Worm (Caenorhabditis elegans): Measurements from ENCODE around the gene Y39H10B.3.
A peak's percentile ranks its signal among the peaks of the same experiment; 100 is the strongest.

DNA sequence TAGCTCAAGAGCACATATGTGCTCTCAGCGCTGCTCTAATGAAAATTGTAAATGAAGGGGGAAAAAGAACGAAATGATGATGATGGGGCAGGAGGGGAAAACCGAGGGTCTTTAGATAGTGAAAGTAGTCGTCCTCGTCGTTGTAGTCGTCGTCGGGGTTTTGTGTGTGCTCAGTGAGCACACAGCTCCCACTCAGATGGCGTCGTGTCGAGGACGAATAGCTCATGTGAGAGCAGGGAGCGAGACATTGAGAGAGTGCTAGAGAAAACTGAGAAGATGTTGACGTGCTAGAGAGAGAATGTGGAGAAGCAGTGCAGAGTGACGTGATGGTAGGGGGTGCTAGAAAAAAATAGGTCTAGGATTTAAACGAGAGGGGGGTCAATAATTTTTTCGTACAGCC is 47.2 kb downstream of the Y39H10B.3 start:
- TF ChIP-seq him-1 (tag; optimal IDR thresholded peaks at IDR 0.05) (peak; percentile 79), dao-5 (tag; optimal IDR thresholded peaks at IDR 0.05) (no peak), W03F9.2 (tag; optimal IDR thresholded peaks at IDR 0.05) (no peak)
